Fruit fly (Drosophila melanogaster) whole organism, embryonic: ENCODE results near the gene Cpr97Ea.

Experiments used
- CG12236 ChIP-seq: fragments of 200-800 bp; sonication (Bioruptor generic); optimal IDR thresholded peaks from 2 replicates; lab custom pipeline; 2016; ENCODE audit warnings: missing biosample characterization, missing genetic modification characterization
- E2f1 ChIP-seq: fragments of 200-800 bp; sonication (Bioruptor generic); IDR thresholded peaks from 2 replicates; pipeline ENCODE4 v1.3.6; 2022; ENCODE audit warnings: missing biosample characterization, missing genetic modification characterization

DNA sequence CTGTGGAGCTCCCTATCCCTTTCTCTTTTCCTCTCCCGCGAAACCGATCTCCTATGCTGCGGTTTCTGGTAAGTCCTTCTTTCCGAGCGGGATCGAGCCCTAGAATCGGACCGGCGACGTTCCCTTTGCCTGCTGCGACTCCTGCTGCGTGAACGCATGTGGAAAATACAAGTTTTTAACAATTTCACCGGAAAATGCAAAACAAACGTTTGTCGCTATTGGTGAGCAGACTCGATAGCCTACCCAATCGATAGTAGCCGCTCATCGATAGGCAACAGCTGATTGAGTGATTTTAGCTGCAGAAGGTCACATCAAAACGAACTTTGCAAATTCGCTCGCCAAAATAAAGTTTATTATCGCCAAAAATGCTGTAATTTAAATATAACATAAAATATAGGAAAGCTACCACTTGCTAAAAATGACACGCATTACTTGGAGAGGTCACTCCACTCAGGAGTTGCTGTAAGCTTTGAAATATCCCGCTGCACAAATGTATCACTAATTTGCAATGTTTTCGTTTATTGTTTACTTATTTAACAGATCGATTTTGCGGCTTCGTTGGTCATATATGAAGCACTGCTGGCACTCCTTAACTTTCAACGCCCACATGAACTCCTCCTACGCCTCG is 29.0 kb upstream of the Cpr97Ea start, which contains the start of the genes CG6066 and CG5880:
- no peak for TF ChIP-seq CG12236 (GFP tag; lab: Kevin White, UChicago)
- TF ChIP-seq E2f1 (GFP tag; lab: Robert Waterston, UW): no peak
